Worm (Caenorhabditis elegans): ENCODE measurements around the gene C46C2.6.
"Not testable (repeated sequence)": the region's sequence is repeated elsewhere in the genome, so short reads cannot be mapped to it uniquely, and the experiment has no call there.

Gene C46C2.6

DNA sequence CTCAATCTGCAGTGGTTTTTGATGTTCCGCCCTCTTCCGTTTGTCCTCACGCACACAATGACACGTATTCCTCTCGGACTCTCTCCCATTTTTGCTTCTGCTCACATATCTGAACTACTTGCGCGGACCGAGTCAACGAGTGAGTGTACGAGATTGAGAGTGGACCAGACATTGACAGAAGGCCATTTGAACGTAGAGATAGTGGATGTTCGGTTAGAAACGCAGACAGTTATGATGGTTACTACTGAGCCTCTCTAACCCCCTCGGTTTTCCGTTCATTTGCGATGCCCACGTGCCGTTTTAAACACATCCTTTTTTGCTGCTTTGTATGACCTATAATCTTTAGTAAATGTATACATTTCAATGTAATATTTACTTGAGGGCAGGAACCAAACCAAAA lies 4.2 kb downstream of the C46C2.6 start:
- TF ChIP-seq dao-5 (tag; optimal IDR thresholded peaks at IDR 0.05), result no peak
- TF ChIP-seq him-1 (tag; optimal IDR thresholded peaks at IDR 0.05), result no peak
- TF ChIP-seq W03F9.2 (tag; optimal IDR thresholded peaks at IDR 0.05), result no peak

ce11 chrIV:9216956-9217355 lies 4.7 kb downstream of the C46C2.6 start:
- TF ChIP-seq W03F9.2 (tag; optimal IDR thresholded peaks at IDR 0.05) (no peak), dao-5 (tag; optimal IDR thresholded peaks at IDR 0.05) (no peak), him-1 (tag; optimal IDR thresholded peaks at IDR 0.05) (no peak)

DNA sequence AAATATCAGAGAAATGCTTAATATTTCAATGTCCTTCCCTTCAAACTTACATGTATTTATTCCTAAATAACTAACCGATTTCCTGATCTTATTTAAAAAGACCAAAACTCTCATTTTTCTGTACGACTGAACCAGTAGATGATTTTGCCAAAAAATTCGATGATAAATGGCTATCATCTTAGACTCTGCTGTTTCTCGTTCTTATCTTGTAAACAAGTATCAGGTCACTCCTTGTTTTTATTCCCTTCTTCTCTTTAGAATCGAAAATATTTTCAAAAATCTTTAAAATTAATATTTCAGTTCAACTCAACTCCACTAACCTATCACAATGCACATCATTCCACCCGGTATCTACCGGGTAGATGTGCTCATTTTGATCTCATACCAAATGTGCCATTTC lies 5.2 kb downstream of the C46C2.6 start, which contains the start of gene C46C2.2:
Gene C46C2.2 (plus strand): TSS at position 301 of the 400 bp plus-strand sequence.
- TF ChIP-seq dao-5 (tag; optimal IDR thresholded peaks at IDR 0.05) (no peak), him-1 (tag; optimal IDR thresholded peaks at IDR 0.05) (no peak), W03F9.2 (tag; optimal IDR thresholded peaks at IDR 0.05) (no peak)

DNA sequence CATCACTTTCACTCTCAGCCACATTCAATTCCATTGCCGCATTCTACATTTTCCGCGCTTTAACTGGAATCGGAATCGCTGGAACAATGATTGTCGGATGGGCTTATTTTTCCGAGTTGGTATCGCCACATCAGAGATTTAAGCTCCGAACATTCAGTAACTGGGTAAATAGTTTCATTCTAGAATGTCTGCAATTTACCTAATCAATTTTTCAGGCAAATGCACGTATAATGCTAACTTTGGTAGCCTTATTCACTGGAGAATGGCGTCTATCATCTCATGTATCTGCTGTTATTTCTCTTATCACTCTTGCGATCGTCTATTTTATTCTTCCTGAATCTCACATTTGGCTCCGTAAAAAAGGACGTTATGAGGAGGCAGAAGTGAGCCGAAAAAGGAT lies 6.2 kb downstream of the C46C2.6 start:
- TF ChIP-seq dao-5 (tag; optimal IDR thresholded peaks at IDR 0.05) (no peak), him-1 (tag; optimal IDR thresholded peaks at IDR 0.05) (no peak), W03F9.2 (tag; optimal IDR thresholded peaks at IDR 0.05) (no peak)

- TF ChIP-seq W03F9.2 (tag; optimal IDR thresholded peaks at IDR 0.05) (no peak), dao-5 (tag; optimal IDR thresholded peaks at IDR 0.05) (no peak), him-1 (tag; optimal IDR thresholded peaks at IDR 0.05) (no peak)
Observed at ce11 chrIV:9224825-9225224, 12.6 kb downstream of the C46C2.6 start, which contains the start of gene C46C2.3. Gene C46C2.3 (plus strand): TSS chrIV:9225125.

DNA sequence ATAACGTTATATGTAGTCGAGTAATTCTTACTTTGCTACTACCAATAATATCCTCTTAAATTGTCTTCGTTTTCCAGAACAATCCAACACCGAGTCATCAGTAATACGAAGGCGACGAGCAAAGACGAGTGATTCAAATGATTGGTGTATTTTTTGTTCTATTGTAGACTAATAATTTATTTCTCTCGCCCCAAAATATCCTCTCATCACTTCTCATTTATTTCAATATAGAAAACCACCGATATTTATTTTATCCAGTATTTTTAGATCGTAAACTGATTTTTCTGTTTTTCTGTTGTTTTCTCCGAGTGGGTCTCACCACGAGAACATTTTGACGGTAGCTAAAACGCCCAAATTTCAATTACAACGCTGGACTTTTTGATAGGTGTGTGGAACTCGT lies 15.4 kb downstream of the C46C2.6 start:
- TF ChIP-seq W03F9.2 (tag; optimal IDR thresholded peaks at IDR 0.05) (no peak), dao-5 (tag; optimal IDR thresholded peaks at IDR 0.05) (no peak), him-1 (tag; optimal IDR thresholded peaks at IDR 0.05) (no peak)

- TF ChIP-seq him-1 (tag; optimal IDR thresholded peaks at IDR 0.05) (no peak), dao-5 (tag; optimal IDR thresholded peaks at IDR 0.05) (no peak), W03F9.2 (tag; optimal IDR thresholded peaks at IDR 0.05) (no peak)
Observed at ce11 chrIV:9232421-9233141, 20.4 kb downstream of the C46C2.6 start, which contains the start of gene Y11D7A.3. Gene Y11D7A.3 (plus strand): TSS chrIV:9233091.

DNA sequence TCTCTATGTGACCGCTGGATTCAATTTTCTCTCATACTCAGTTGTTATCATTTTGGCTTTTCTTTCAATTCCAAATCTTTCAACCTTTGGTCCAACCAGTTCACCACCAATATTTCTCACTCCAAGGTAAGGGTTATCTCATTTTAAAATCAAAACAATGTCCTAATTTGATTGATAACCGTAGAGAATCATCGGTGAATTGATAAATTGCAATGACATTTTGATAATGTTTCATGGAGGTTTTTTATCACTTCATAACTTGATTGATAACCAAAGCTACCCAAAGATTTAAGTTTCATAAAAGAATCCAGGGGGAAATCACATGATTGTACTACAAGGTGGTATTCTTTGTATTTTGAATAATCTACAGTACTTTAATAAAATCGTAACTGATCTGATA lies 26.9 kb downstream of the C46C2.6 start:
- TF ChIP-seq dao-5 (tag; optimal IDR thresholded peaks at IDR 0.05) (no peak), W03F9.2 (tag; optimal IDR thresholded peaks at IDR 0.05) (no peak), him-1 (tag; optimal IDR thresholded peaks at IDR 0.05) (no peak)

DNA sequence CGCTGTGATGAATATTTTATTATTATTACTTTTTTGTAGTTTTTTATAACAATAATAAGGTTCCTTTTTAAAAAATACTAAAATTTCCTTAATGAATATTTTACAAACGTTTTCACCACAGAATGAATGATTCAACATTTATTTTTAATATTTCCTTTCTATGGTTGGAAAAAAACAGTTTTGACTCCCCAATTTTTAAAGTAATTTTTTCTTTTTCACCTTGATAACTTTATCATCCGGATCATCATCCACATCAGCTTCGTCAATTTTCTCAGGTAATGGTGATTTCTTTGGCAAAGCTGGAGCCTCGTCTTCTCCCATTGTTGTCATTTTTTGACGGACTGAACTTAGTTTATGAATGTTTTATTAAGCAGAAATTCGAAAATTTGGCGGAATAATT lies 31.4 kb downstream of the C46C2.6 start, which contains the start of gene rab-28:
Gene rab-28 (minus strand): TSS at position 343 of the 400 bp plus-strand sequence.
- no peak for TF ChIP-seq him-1 (tag; optimal IDR thresholded peaks at IDR 0.05)
- TF ChIP-seq W03F9.2 (tag; optimal IDR thresholded peaks at IDR 0.05), result no peak
- TF ChIP-seq dao-5 (tag; optimal IDR thresholded peaks at IDR 0.05), result no peak

ce11 chrIV:9245423-9245822 lies 33.2 kb downstream of the C46C2.6 start, which contains the start of gene Y11D7A.5:
Gene Y11D7A.5 (minus strand): TSS chrIV:9245523.
- no peak for TF ChIP-seq W03F9.2 (tag; optimal IDR thresholded peaks at IDR 0.05)
- no peak for TF ChIP-seq him-1 (tag; optimal IDR thresholded peaks at IDR 0.05)

- TF ChIP-seq W03F9.2, him-1, dao-5 (tag; optimal IDR thresholded peaks at IDR 0.05): not testable (repeated sequence)
Observed at ce11 chrIV:9249219-9249618, 37.0 kb downstream of the C46C2.6 start, which contains the start of gene Y11D7A.7. Gene Y11D7A.7 (plus strand): TSS chrIV:9249519.

ce11 chrIV:9251079-9251478 lies 38.9 kb downstream of the C46C2.6 start, which contains the start of gene Y11D7A.8:
Gene Y11D7A.8 (plus strand): TSS chrIV:9251379.
- TF ChIP-seq W03F9.2 (tag; optimal IDR thresholded peaks at IDR 0.05) (no peak), him-1 (tag; optimal IDR thresholded peaks at IDR 0.05) (no peak), dao-5 (tag; optimal IDR thresholded peaks at IDR 0.05) (no peak)

DNA sequence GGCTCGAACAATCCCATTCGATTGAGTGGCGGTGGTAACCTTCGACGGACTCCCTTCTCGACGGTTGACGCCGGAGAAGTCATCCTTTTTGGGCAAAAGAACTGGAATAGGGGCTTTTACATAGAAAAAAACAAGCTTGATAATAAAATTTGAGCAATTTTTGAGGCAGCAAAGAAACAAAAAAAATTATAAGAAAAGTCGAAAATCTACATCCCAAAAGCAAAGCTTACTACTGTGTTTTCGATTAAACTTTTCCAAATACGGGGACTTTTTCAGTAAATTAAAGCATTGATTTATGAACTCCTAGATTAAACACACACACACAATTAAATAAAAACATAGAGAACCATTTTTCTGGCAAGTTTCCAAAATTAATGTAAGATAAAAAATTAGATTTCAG lies 43.8 kb downstream of the C46C2.6 start, which contains the start of gene Y11D7A.9:
Gene Y11D7A.9 (minus strand): TSS at position 101 of the 400 bp plus-strand sequence.
- no peak for TF ChIP-seq W03F9.2 (tag; optimal IDR thresholded peaks at IDR 0.05)
- TF ChIP-seq him-1 (tag; optimal IDR thresholded peaks at IDR 0.05), result no peak
- no peak for TF ChIP-seq dao-5 (tag; optimal IDR thresholded peaks at IDR 0.05)

DNA sequence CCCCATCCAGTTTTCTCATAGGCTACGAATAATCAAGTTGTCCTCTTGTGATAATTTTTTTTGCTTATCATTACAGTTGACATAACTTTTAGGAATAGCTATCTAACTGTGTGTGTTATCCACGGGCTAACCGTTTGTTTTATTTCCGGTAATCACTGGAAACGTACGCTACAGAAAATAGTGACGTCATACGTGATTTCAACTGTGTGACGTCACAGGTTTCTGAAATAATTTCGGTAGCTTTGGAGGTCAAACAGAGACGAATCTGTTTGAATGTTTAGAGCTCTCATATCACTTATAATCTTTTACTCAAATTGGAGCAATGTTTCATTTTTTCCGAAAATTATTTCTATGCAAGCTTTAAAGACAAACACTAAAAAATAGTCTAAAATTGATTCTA lies 44.6 kb downstream of the C46C2.6 start:
- TF ChIP-seq dao-5 (tag; optimal IDR thresholded peaks at IDR 0.05) (no peak), him-1 (tag; optimal IDR thresholded peaks at IDR 0.05) (no peak)

All from whole organism, L4/young adult.